Fruit fly (Drosophila melanogaster) whole organism, embryonic: ENCODE results near the gene CG14965.
A peak's percentile ranks its signal among the peaks of the same experiment; 100 is the strongest.

Experiments used
- B-H1 ChIP-seq: fragments of 200-800 bp; sonication (Bioruptor generic); IDR thresholded peaks from 3 replicates; pipeline ENCODE4 v1.3.6; 2022; ENCODE audit warnings: missing biosample characterization, missing genetic modification characterization
- BEAF-32 ChIP-seq: fragments of 200-800 bp; sonication (Bioruptor generic); optimal IDR thresholded peaks from 3 replicates; lab custom pipeline; 2017; ENCODE audit warnings: missing biosample characterization, missing genetic modification characterization, mild to moderate bottlenecking, moderate library complexity, missing genetic modification reagents
- Bteb2 ChIP-seq: fragments of 200-800 bp; sonication (Bioruptor generic); optimal IDR thresholded peaks from 2 replicates; lab custom pipeline; 2016; ENCODE audit warnings: missing biosample characterization, missing genetic modification characterization
- CG10431 ChIP-seq: fragments of 200-800 bp; sonication (Bioruptor generic); optimal IDR thresholded peaks from 3 replicates; lab custom pipeline; 2018; ENCODE audit warnings: missing biosample characterization, mild to moderate bottlenecking, missing genetic modification characterization
- CG11723 ChIP-seq: fragments of 200-800 bp; sonication (Bioruptor generic); optimal IDR thresholded peaks from 2 replicates; lab custom pipeline; 2017; ENCODE audit warnings: missing biosample characterization, mild to moderate bottlenecking, missing genetic modification characterization
- CG12071 ChIP-seq: fragments of 200-800 bp; sonication (Bioruptor generic); optimal IDR thresholded peaks from 3 replicates; lab custom pipeline; 2018; ENCODE audit warnings: missing biosample characterization, mild to moderate bottlenecking, missing genetic modification characterization
- CG12104 ChIP-seq: fragments of 200-800 bp; sonication (Bioruptor generic); optimal IDR thresholded peaks from 3 replicates; lab custom pipeline; 2016; ENCODE audit warnings: missing biosample characterization, missing genetic modification characterization
- CG12744 ChIP-seq: fragments of 200-800 bp; sonication (Bioruptor generic); optimal IDR thresholded peaks from 2 replicates; lab custom pipeline; 2016; ENCODE audit warnings: missing biosample characterization, missing genetic modification characterization
- CG12942 ChIP-seq: fragments of 200-800 bp; sonication (Bioruptor generic); optimal IDR thresholded peaks from 3 replicates; lab custom pipeline; 2016; ENCODE audit warnings: missing biosample characterization, missing genetic modification characterization
- CG13123 ChIP-seq: fragments of 200-800 bp; sonication (Bioruptor generic); optimal IDR thresholded peaks from 2 replicates; lab custom pipeline; 2016; ENCODE audit warnings: missing biosample characterization, missing genetic modification characterization
- CG15011 ChIP-seq: fragments of 200-800 bp; sonication (Bioruptor generic); optimal IDR thresholded peaks from 3 replicates; lab custom pipeline; 2018; ENCODE audit warnings: missing biosample characterization, mild to moderate bottlenecking, missing genetic modification characterization
- CG15601 ChIP-seq: fragments of 200-800 bp; sonication (Bioruptor generic); optimal IDR thresholded peaks from 3 replicates; lab custom pipeline; 2019; ENCODE audit warnings: missing biosample characterization, mild to moderate bottlenecking, missing genetic modification characterization, moderate library complexity
- CG16815 ChIP-seq: fragments of 200-800 bp; sonication (Bioruptor generic); optimal IDR thresholded peaks from 3 replicates; lab custom pipeline; 2017; ENCODE audit warnings: missing biosample characterization, mild to moderate bottlenecking, missing genetic modification characterization
- CG17359 ChIP-seq: fragments of 200-800 bp; sonication (Bioruptor generic); optimal IDR thresholded peaks from 3 replicates; lab custom pipeline; 2018; ENCODE audit warnings: missing biosample characterization, mild to moderate bottlenecking, missing genetic modification characterization, moderate library complexity
- CG17802 ChIP-seq: fragments of 200-800 bp; sonication (Bioruptor generic); optimal IDR thresholded peaks from 2 replicates; lab custom pipeline; 2018; ENCODE audit warnings: missing biosample characterization, mild to moderate bottlenecking, missing genetic modification characterization, moderate library complexity
- CG17829 ChIP-seq: fragments of 200-800 bp; optimal IDR thresholded peaks from 2 replicates; lab custom pipeline; 2019; ENCODE audit warnings: missing biosample characterization, mild to moderate bottlenecking, missing genetic modification characterization, moderate library complexity
- CG30020 ChIP-seq: fragments of 200-800 bp; optimal IDR thresholded peaks from 2 replicates; lab custom pipeline; 2019; ENCODE audit warnings: missing biosample characterization, mild to moderate bottlenecking, missing genetic modification characterization, moderate library complexity
- CG3065 ChIP-seq: fragments of 200-800 bp; sonication (Bioruptor generic); optimal IDR thresholded peaks from 2 replicates; lab custom pipeline; 2016; ENCODE audit warnings: missing biosample characterization, missing genetic modification characterization
- CG3838 ChIP-seq: fragments of 200-800 bp; sonication (Bioruptor generic); optimal IDR thresholded peaks from 3 replicates; lab custom pipeline; 2016; ENCODE audit warnings: missing biosample characterization, missing genetic modification characterization
- CG6683 ChIP-seq: fragments of 200-800 bp; sonication (Bioruptor generic); optimal IDR thresholded peaks from 2 replicates; lab custom pipeline; 2017; ENCODE audit warnings: missing biosample characterization, mild to moderate bottlenecking, missing genetic modification characterization, missing genetic modification reagents
- CG6791 ChIP-seq: fragments of 200-800 bp; sonication (Bioruptor generic); IDR thresholded peaks from 3 replicates; pipeline ENCODE4 v1.3.6; 2022; ENCODE audit warnings: missing biosample characterization, missing genetic modification characterization; ENCODE audit not compliant: partially characterized antibody
- CG7928 ChIP-seq: fragments of 200-800 bp; sonication (Bioruptor generic); optimal IDR thresholded peaks from 2 replicates; lab custom pipeline; 2017; ENCODE audit warnings: missing biosample characterization, mild to moderate bottlenecking, missing genetic modification characterization
- CG9932 ChIP-seq: fragments of 200-800 bp; sonication (Bioruptor generic); IDR thresholded peaks from 2 replicates; pipeline ENCODE4 v1.3.6; 2022; ENCODE audit warnings: missing biosample characterization, missing genetic modification characterization
- D19B ChIP-seq: fragments of 200-800 bp; sonication (Bioruptor generic); optimal IDR thresholded peaks from 2 replicates; lab custom pipeline; 2017; ENCODE audit warnings: missing biosample characterization, mild to moderate bottlenecking, missing genetic modification characterization
- Oaz ChIP-seq: fragments of 200-800 bp; sonication (Bioruptor generic); IDR thresholded peaks from 2 replicates; pipeline ENCODE4 v1.3.6; 2022; ENCODE audit warnings: missing biosample characterization, missing genetic modification characterization
- Oli ChIP-seq: fragments of 200-800 bp; sonication (Bioruptor generic); optimal IDR thresholded peaks from 2 replicates; lab custom pipeline; 2018; ENCODE audit warnings: missing biosample characterization, mild to moderate bottlenecking, missing genetic modification characterization, moderate library complexity
- Side ChIP-seq: fragments of 200-800 bp; sonication (Bioruptor generic); optimal IDR thresholded peaks from 2 replicates; lab custom pipeline; 2016; ENCODE audit warnings: missing biosample characterization, missing genetic modification characterization
- Sin3A ChIP-seq: fragments of >200 bp; optimal IDR thresholded peaks from 2 replicates; lab custom pipeline; 2018
- Trl ChIP-seq, 3 experiments: fragments of >200 bp in 2 of 3; fragments of 200-800 bp in 1 of 3; sonication (Bioruptor generic) in 1 of 3; optimal IDR thresholded peaks; 2 replicates in 1 of 3; 3 replicates in 2 of 3; lab custom pipeline; 2016 to 2017; ENCODE audit warnings: missing biosample characterization in 1 of 3, missing genetic modification characterization in 1 of 3
- ato ChIP-seq: fragments of 200-800 bp; sonication (Bioruptor generic); IDR thresholded peaks from 2 replicates; pipeline ENCODE4 v1.3.6; 2022; ENCODE audit warnings: missing biosample characterization, missing genetic modification characterization; ENCODE audit not compliant: partially characterized antibody
- az2 ChIP-seq: fragments of 200-800 bp; sonication (Bioruptor generic); optimal IDR thresholded peaks from 3 replicates; lab custom pipeline; 2016; ENCODE audit warnings: missing biosample characterization, missing genetic modification characterization
- bbx ChIP-seq: fragments of 200-800 bp; sonication (Bioruptor generic); IDR thresholded peaks from 2 replicates; pipeline ENCODE4 v1.3.6; 2022; ENCODE audit warnings: missing biosample characterization, missing genetic modification characterization; ENCODE audit not compliant: partially characterized antibody
- btn ChIP-seq: fragments of 200-800 bp; sonication (Bioruptor generic); optimal IDR thresholded peaks from 2 replicates; lab custom pipeline; 2016; ENCODE audit warnings: missing biosample characterization, missing genetic modification characterization
- ci ChIP-seq: fragments of 200-800 bp; sonication (Bioruptor generic); IDR thresholded peaks from 3 replicates; pipeline ENCODE4 v1.3.6; 2022; ENCODE audit warnings: missing biosample characterization, missing genetic modification characterization
- crp ChIP-seq, 2 experiments: fragments of 200-800 bp; sonication (Bioruptor generic); optimal IDR thresholded peaks; 2 replicates in 1 of 2; 3 replicates in 1 of 2; lab custom pipeline; 2017; ENCODE audit warnings: missing biosample characterization in 2 of 2, missing genetic modification characterization in 2 of 2, mild to moderate bottlenecking in 1 of 2, moderate library complexity in 1 of 2
- da ChIP-seq: fragments of 200-800 bp; sonication (Bioruptor generic); optimal IDR thresholded peaks from 2 replicates; lab custom pipeline; 2016; ENCODE audit warnings: missing biosample characterization, missing genetic modification characterization
- gsb-n ChIP-seq: fragments of 200-800 bp; sonication (Bioruptor generic); optimal IDR thresholded peaks from 3 replicates; lab custom pipeline; 2018; ENCODE audit warnings: missing biosample characterization, mild to moderate bottlenecking, missing genetic modification characterization
- hkb ChIP-seq, 2 experiments: fragments of 200-800 bp in 1 of 2; fragments of >200 bp in 1 of 2; sonication (Bioruptor generic) in 1 of 2; IDR thresholded peaks in 1 of 2; optimal IDR thresholded peaks in 1 of 2; 2 replicates each; pipeline versions ENCODE4 v1.3.6 to Lab custom; 2017 to 2022; ENCODE audit warnings: missing biosample characterization in 1 of 2, missing genetic modification characterization in 1 of 2
- ind ChIP-seq: fragments of 200-800 bp; sonication (Bioruptor generic); optimal IDR thresholded peaks from 3 replicates; lab custom pipeline; 2016; ENCODE audit warnings: missing biosample characterization, missing genetic modification characterization
- luna ChIP-seq: fragments of 200-800 bp; sonication (Bioruptor generic); optimal IDR thresholded peaks from 2 replicates; lab custom pipeline; 2016; ENCODE audit warnings: missing biosample characterization, missing genetic modification characterization
- nom ChIP-seq: fragments of 200-800 bp; sonication (Bioruptor generic); optimal IDR thresholded peaks from 2 replicates; lab custom pipeline; 2017; ENCODE audit warnings: missing biosample characterization, missing genetic modification characterization, mild to moderate bottlenecking, moderate library complexity, missing genetic modification reagents
- org-1 ChIP-seq: fragments of 200-800 bp; sonication (Bioruptor generic); optimal IDR thresholded peaks from 2 replicates; lab custom pipeline; 2017; ENCODE audit warnings: missing biosample characterization, missing genetic modification characterization
- pan ChIP-seq, 4 experiments: fragments of >200 bp in 3 of 4; fragments of 200-800 bp in 1 of 4; sonication (Bioruptor generic) in 1 of 4; optimal IDR thresholded peaks in 3 of 4; IDR thresholded peaks in 1 of 4; 2 replicates each; pipeline versions ENCODE4 v1.3.6 to Lab custom; 2017 to 2022; ENCODE audit warnings: missing biosample characterization in 2 of 4, missing genetic modification characterization in 2 of 4, mixed read lengths in 1 of 4
- pzg ChIP-seq: fragments of 200-800 bp; sonication (Bioruptor generic); optimal IDR thresholded peaks from 3 replicates; lab custom pipeline; 2018; ENCODE audit warnings: missing biosample characterization, mild to moderate bottlenecking, missing genetic modification characterization, moderate library complexity
- repo ChIP-seq: fragments of 200-800 bp; sonication (Bioruptor generic); optimal IDR thresholded peaks from 2 replicates; lab custom pipeline; 2016; ENCODE audit warnings: missing biosample characterization, missing genetic modification characterization
- sc ChIP-seq, 3 experiments: fragments of >200 bp in 2 of 3; fragments of 200-800 bp in 1 of 3; sonication (Bioruptor generic) in 1 of 3; optimal IDR thresholded peaks; 2 replicates in 2 of 3; 3 replicates in 1 of 3; lab custom pipeline; 2017; ENCODE audit warnings: mild to moderate bottlenecking in 1 of 3, missing biosample characterization in 1 of 3, missing genetic modification characterization in 1 of 3, missing genetic modification reagents in 1 of 3
- twi ChIP-seq: fragments of 200-800 bp; optimal IDR thresholded peaks from 2 replicates; lab custom pipeline; 2019; ENCODE audit warnings: missing biosample characterization, mild to moderate bottlenecking, missing genetic modification characterization, moderate library complexity
- unc-4 ChIP-seq: fragments of 200-800 bp; sonication (Bioruptor generic); IDR thresholded peaks from 2 replicates; pipeline ENCODE4 v1.3.6; 2022; ENCODE audit warnings: missing biosample characterization, missing genetic modification characterization; ENCODE audit not compliant: partially characterized antibody

CG14965 gene

dm6 chr3L:3143383-3143962, 48.8 kb downstream of the CG14965 start, which contains the start of the genes CG11537 and Alg2 (continued):
- TF ChIP-seq CG17829 (tag; lab: Kevin White, UChicago): peak; percentile 44
- TF ChIP-seq CG6791 (GFP tag; lab: Robert Waterston, UW): no peak
- TF ChIP-seq bbx: no peak
- TF ChIP-seq CG17802 (tag; lab: Kevin White, UChicago): peak; percentile 49
- TF ChIP-seq CG3065 (GFP tag; lab: Kevin White, UChicago): no peak
- TF ChIP-seq Side (GFP tag; lab: Kevin White, UChicago): no peak
- peak; percentile 26 for TF ChIP-seq CG30020 (tag; lab: Kevin White, UChicago)
- TF ChIP-seq CG6683 (GFP tag; lab: Kevin White, UChicago): no peak
- no peak for TF ChIP-seq CG15011
- no peak for TF ChIP-seq ato (GFP tag; lab: Robert Waterston, UW)
- no peak for TF ChIP-seq nom (GFP tag; lab: Kevin White, UChicago)
- TF ChIP-seq twi (tag; lab: Kevin White, UChicago): peak; percentile 73
- peak; percentile 13 for TF ChIP-seq az2
- TF ChIP-seq hkb (optimal IDR thresholded peaks at IDR 0.05; lab: Kevin White, UChicago): no peak
- no peak for TF ChIP-seq hkb (GFP tag; IDR thresholded peaks at IDR 0.05; lab: Robert Waterston, UW)
- TF ChIP-seq org-1 (GFP tag; lab: Kevin White, UChicago): no peak
- no peak for TF ChIP-seq da
- TF ChIP-seq crp (GFP tag; optimal IDR thresholded peaks at IDR 0.05; lab: Kevin White, UChicago): peak in 1 of 2 experiments; percentile 80
- no peak for TF ChIP-seq B-H1
- no peak for TF ChIP-seq gsb-n (tag; lab: Kevin White, UChicago)
- TF ChIP-seq sc (optimal IDR thresholded peaks at IDR 0.05; lab: Kevin White, UChicago): no peak
- no peak for TF ChIP-seq sc (GFP tag; optimal IDR thresholded peaks at IDR 0.05; lab: Kevin White, UChicago)
- no peak for TF ChIP-seq repo (GFP tag; lab: Kevin White, UChicago)
- TF ChIP-seq CG12744: no peak
- peak; percentile 42 for TF ChIP-seq pzg (GFP tag; lab: Kevin White, UChicago)
- TF ChIP-seq CG12071 (GFP tag; lab: Kevin White, UChicago): no peak
- no peak for TF ChIP-seq D19B (GFP tag; lab: Kevin White, UChicago)
- no peak for TF ChIP-seq CG7928 (GFP tag; lab: Kevin White, UChicago)
- TF ChIP-seq CG12104 (GFP tag; lab: Kevin White, UChicago): no peak
- no peak for TF ChIP-seq pan (optimal IDR thresholded peaks at IDR 0.05; lab: Kevin White, UChicago)
- TF ChIP-seq pan (GFP tag; optimal IDR thresholded peaks at IDR 0.05 in 1 of 2, IDR thresholded peaks at IDR 0.05 in 1 of 2): no peak
- no peak for TF ChIP-seq CG12942 (GFP tag; lab: Kevin White, UChicago)
- peak; percentile 61 for TF ChIP-seq CG9932 (GFP tag; lab: Robert Waterston, UW)
- no peak for TF ChIP-seq Bteb2
- no peak for TF ChIP-seq Trl (optimal IDR thresholded peaks at IDR 0.05; lab: Kevin White, UChicago)
- no peak for TF ChIP-seq Trl (GFP tag; optimal IDR thresholded peaks at IDR 0.05; lab: Kevin White, UChicago)
- no peak for TF ChIP-seq btn (GFP tag; lab: Kevin White, UChicago)
- TF ChIP-seq Oaz (GFP tag; lab: Robert Waterston, UW): no peak
- no peak for TF ChIP-seq ind (GFP tag; lab: Kevin White, UChicago)
- TF ChIP-seq CG17359 (tag; lab: Kevin White, UChicago): no peak
- no peak for TF ChIP-seq Oli
- peak; percentile 22 for TF ChIP-seq BEAF-32
- TF ChIP-seq Sin3A (lab: Kevin White, UChicago): no peak
- TF ChIP-seq CG15601 (tag; lab: Kevin White, UChicago): peak; percentile 32
- TF ChIP-seq CG10431: no peak
- TF ChIP-seq ci (GFP tag; lab: Robert Waterston, UW): no peak
- no peak for TF ChIP-seq luna (GFP tag; lab: Kevin White, UChicago)
- TF ChIP-seq CG11723 (GFP tag; lab: Kevin White, UChicago): no peak
- no peak for TF ChIP-seq CG3838 (GFP tag; lab: Kevin White, UChicago)
- no peak for TF ChIP-seq CG13123 (GFP tag; lab: Kevin White, UChicago)
- TF ChIP-seq CG16815: no peak
- TF ChIP-seq unc-4 (GFP tag; lab: Robert Waterston, UW): no peak
